Fruit fly (Drosophila melanogaster): ENCODE results near the gene mirr.

DNA sequence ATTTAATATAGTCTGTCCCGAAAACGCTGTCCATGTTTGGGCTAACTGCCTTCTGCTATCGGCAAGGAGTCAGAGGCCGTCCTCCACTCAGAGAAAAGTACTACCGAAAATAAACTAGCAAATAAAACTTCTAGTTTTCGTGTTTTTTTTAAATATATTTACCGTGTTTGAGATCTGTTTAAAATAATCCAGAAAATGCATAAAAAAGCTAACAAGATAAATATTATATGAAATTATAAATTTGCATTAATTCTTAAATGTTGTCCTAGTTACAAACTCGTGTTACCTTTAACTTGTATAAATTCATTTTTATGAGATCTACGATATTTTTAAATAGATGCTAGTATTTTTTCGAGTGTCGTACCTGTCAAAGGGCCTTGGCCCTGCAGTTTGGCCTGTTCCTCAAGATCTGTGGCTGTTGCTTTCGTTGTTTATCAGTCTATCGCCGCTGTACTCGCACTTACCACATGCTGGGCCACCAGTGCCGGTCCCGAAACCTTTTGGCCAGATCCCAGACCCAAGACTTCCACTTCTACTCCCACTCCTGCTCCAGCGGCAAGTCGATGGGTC is 10.1 kb downstream of the mirr start:
- TF ChIP-seq CG32264 (GFP tag; optimal IDR thresholded peaks at IDR 0.05) (no peak), psq (GFP tag; optimal IDR thresholded peaks at IDR 0.05) (no peak), dsf (GFP tag; optimal IDR thresholded peaks at IDR 0.05; ENCODE audit: borderline replicate concordance) (no peak), woc (GFP tag; optimal IDR thresholded peaks at IDR 0.05) (no peak), foxo (GFP tag; optimal IDR thresholded peaks at IDR 0.05) (no peak), sv (GFP tag; optimal IDR thresholded peaks at IDR 0.05) (no peak), OdsH (GFP tag; optimal IDR thresholded peaks at IDR 0.05) (no peak), fru (GFP tag; optimal IDR thresholded peaks at IDR 0.05) (no peak), dl (GFP tag; optimal IDR thresholded peaks at IDR 0.05; ENCODE audit: insufficient read depth in 1 of 2, partially characterized antibody in 2 of 2) (no peak)

Data from whole organism, wandering third instar larva.